Fruit fly (Drosophila melanogaster) whole organism, embryonic: ENCODE measurements around the gene CG14931.

ENCODE experiments used
- B-H2 ChIP-seq: fragments of 200-800 bp; sonication (Bioruptor generic); optimal IDR thresholded peaks from 2 replicates; lab custom pipeline; 2018; ENCODE audit warnings: missing biosample characterization, mild to moderate bottlenecking, missing genetic modification characterization
- CG12155 ChIP-seq: fragments of 200-800 bp; sonication (Bioruptor generic); optimal IDR thresholded peaks from 3 replicates; lab custom pipeline; 2016; ENCODE audit warnings: missing biosample characterization, missing genetic modification characterization
- CG12299 ChIP-seq: fragments of 200-800 bp; sonication (Bioruptor generic); optimal IDR thresholded peaks from 2 replicates; lab custom pipeline; 2018; ENCODE audit warnings: missing biosample characterization, mild to moderate bottlenecking, missing genetic modification characterization
- CG1233 ChIP-seq: fragments of 200-800 bp; sonication (Bioruptor generic); optimal IDR thresholded peaks from 4 replicates; lab custom pipeline; 2018; ENCODE audit warnings: missing biosample characterization, mild to moderate bottlenecking, missing genetic modification characterization
- CG12659 ChIP-seq: fragments of 200-800 bp; sonication (Bioruptor generic); optimal IDR thresholded peaks from 3 replicates; lab custom pipeline; 2017; ENCODE audit warnings: mild to moderate bottlenecking, missing biosample characterization, missing genetic modification reagents, missing genetic modification characterization
- CG13287 ChIP-seq: fragments of 200-800 bp; sonication (Bioruptor generic); IDR thresholded peaks from 2 replicates; pipeline ENCODE4 v1.3.6; 2022; ENCODE audit warnings: missing biosample characterization, missing genetic modification characterization; ENCODE audit not compliant: partially characterized antibody
- CG13775 ChIP-seq: fragments of 200-800 bp; sonication (Bioruptor generic); optimal IDR thresholded peaks from 3 replicates; lab custom pipeline; 2017; ENCODE audit warnings: missing biosample characterization, mild to moderate bottlenecking, missing genetic modification characterization
- CG1529 ChIP-seq: fragments of 200-800 bp; sonication (Bioruptor generic); optimal IDR thresholded peaks from 3 replicates; lab custom pipeline; 2018; ENCODE audit warnings: missing biosample characterization, missing genetic modification characterization
- CG17385 ChIP-seq: fragments of 200-800 bp; sonication (Bioruptor generic); optimal IDR thresholded peaks from 3 replicates; lab custom pipeline; 2018; ENCODE audit warnings: missing biosample characterization, mild to moderate bottlenecking, missing genetic modification characterization
- CG18599 ChIP-seq: fragments of 200-800 bp; sonication (Bioruptor generic); optimal IDR thresholded peaks from 3 replicates; lab custom pipeline; 2017; ENCODE audit warnings: missing biosample characterization, missing genetic modification characterization, mild to moderate bottlenecking, moderate library complexity, missing genetic modification reagents
- CG32532 ChIP-seq: fragments of 200-800 bp; sonication (Bioruptor generic); IDR thresholded peaks from 2 replicates; pipeline ENCODE4 v1.3.6; 2022; ENCODE audit warnings: missing biosample characterization, missing genetic modification characterization
- CG34224 ChIP-seq: fragments of 200-800 bp; sonication (Bioruptor generic); IDR thresholded peaks from 3 replicates; pipeline ENCODE4 v1.3.6; 2022; ENCODE audit warnings: missing biosample characterization, missing genetic modification characterization; ENCODE audit not compliant: partially characterized antibody
- CG34376 ChIP-seq: fragments of 200-800 bp; sonication (Bioruptor generic); optimal IDR thresholded peaks from 2 replicates; lab custom pipeline; 2018; ENCODE audit warnings: missing biosample characterization, mild to moderate bottlenecking, missing genetic modification characterization
- CG6175 ChIP-seq: fragments of 200-800 bp; sonication (Bioruptor generic); IDR thresholded peaks from 3 replicates; pipeline ENCODE4 v1.3.6; 2022; ENCODE audit warnings: missing biosample characterization, missing genetic modification characterization
- CG6813 ChIP-seq: fragments of 200-800 bp; sonication (Bioruptor generic); optimal IDR thresholded peaks from 2 replicates; lab custom pipeline; 2017; ENCODE audit warnings: missing biosample characterization, missing genetic modification characterization, mild to moderate bottlenecking, moderate library complexity, missing genetic modification reagents
- Eip74EF ChIP-seq, 2 experiments: fragments of 200-800 bp in 1 of 2; fragments of >200 bp in 1 of 2; sonication (Bioruptor generic) in 1 of 2; optimal IDR thresholded peaks; 2 replicates each; lab custom pipeline; 2017 to 2019; ENCODE audit warnings: missing biosample characterization in 2 of 2, missing genetic modification characterization in 2 of 2, mild to moderate bottlenecking in 1 of 2, moderate library complexity in 1 of 2
- Fer1 ChIP-seq: fragments of 200-800 bp; sonication (Bioruptor generic); optimal IDR thresholded peaks from 2 replicates; lab custom pipeline; 2017; ENCODE audit warnings: missing biosample characterization, mild to moderate bottlenecking, missing genetic modification characterization
- Hmx ChIP-seq: fragments of 200-800 bp; sonication (Bioruptor generic); optimal IDR thresholded peaks from 2 replicates; lab custom pipeline; 2016; ENCODE audit warnings: missing biosample characterization, missing genetic modification characterization
- Lpt ChIP-seq: fragments of >200 bp; optimal IDR thresholded peaks from 2 replicates; lab custom pipeline; 2018; ENCODE audit warnings: missing biosample characterization, missing genetic modification characterization
- Scr ChIP-seq: fragments of 200-800 bp; sonication (Bioruptor generic); IDR thresholded peaks from 2 replicates; pipeline ENCODE4 v1.3.6; 2022; ENCODE audit warnings: missing biosample characterization, missing genetic modification characterization; ENCODE audit not compliant: partially characterized antibody
- Sin3A ChIP-seq: fragments of >200 bp; optimal IDR thresholded peaks from 2 replicates; lab custom pipeline; 2018
- Sry-δ ChIP-seq: fragments of 200-800 bp; sonication (Bioruptor generic); optimal IDR thresholded peaks from 2 replicates; lab custom pipeline; 2016; ENCODE audit warnings: missing biosample characterization, missing genetic modification characterization
- Trl ChIP-seq, 3 experiments: fragments of >200 bp in 2 of 3; fragments of 200-800 bp in 1 of 3; sonication (Bioruptor generic) in 1 of 3; optimal IDR thresholded peaks; 2 replicates in 1 of 3; 3 replicates in 2 of 3; lab custom pipeline; 2016 to 2017; ENCODE audit warnings: missing biosample characterization in 1 of 3, missing genetic modification characterization in 1 of 3
- YL-1 ChIP-seq: fragments of 200-800 bp; sonication (Bioruptor generic); optimal IDR thresholded peaks from 3 replicates; lab custom pipeline; 2017; ENCODE audit warnings: missing biosample characterization, mild to moderate bottlenecking, missing genetic modification characterization
- bab2 ChIP-seq: fragments of 200-800 bp; sonication (Bioruptor generic); optimal IDR thresholded peaks from 2 replicates; lab custom pipeline; 2016; ENCODE audit warnings: missing biosample characterization, missing genetic modification characterization
- da ChIP-seq: fragments of 200-800 bp; sonication (Bioruptor generic); optimal IDR thresholded peaks from 2 replicates; lab custom pipeline; 2016; ENCODE audit warnings: missing biosample characterization, missing genetic modification characterization
- dmrt99B ChIP-seq: fragments of 200-800 bp; sonication (Bioruptor generic); optimal IDR thresholded peaks from 2 replicates; lab custom pipeline; 2018; ENCODE audit warnings: missing biosample characterization, mild to moderate bottlenecking, missing genetic modification characterization, moderate library complexity
- dpn ChIP-seq, 2 experiments: fragments of 200-800 bp; sonication (Bioruptor generic); optimal IDR thresholded peaks; 3 replicates each; lab custom pipeline; 2016; ENCODE audit warnings: missing biosample characterization in 2 of 2, missing genetic modification characterization in 2 of 2
- gem ChIP-seq: fragments of 200-800 bp; sonication (Bioruptor generic); optimal IDR thresholded peaks from 2 replicates; lab custom pipeline; 2019; ENCODE audit warnings: missing biosample characterization, mild to moderate bottlenecking, missing genetic modification characterization, moderate library complexity
- ham ChIP-seq: fragments of 200-800 bp; sonication (Bioruptor generic); IDR thresholded peaks from 2 replicates; pipeline ENCODE4 v1.3.6; 2022; ENCODE audit warnings: missing biosample characterization, missing genetic modification characterization
- insv ChIP-seq, 2 experiments: fragments of 200-800 bp; sonication (Bioruptor generic); optimal IDR thresholded peaks; 3 replicates each; lab custom pipeline; 2016 to 2018; ENCODE audit warnings: missing biosample characterization in 2 of 2, missing genetic modification characterization in 2 of 2
- lbe ChIP-seq: fragments of 200-800 bp; sonication (Bioruptor generic); optimal IDR thresholded peaks from 2 replicates; lab custom pipeline; 2016; ENCODE audit warnings: missing biosample characterization, mild to moderate bottlenecking, missing genetic modification characterization
- nerfin-1 ChIP-seq: fragments of 200-800 bp; sonication (Bioruptor generic); optimal IDR thresholded peaks from 3 replicates; lab custom pipeline; 2019; ENCODE audit warnings: missing biosample characterization, mild to moderate bottlenecking, missing genetic modification characterization, moderate library complexity
- odd ChIP-seq: fragments of 200-800 bp; sonication (Bioruptor generic); optimal IDR thresholded peaks from 2 replicates; lab custom pipeline; 2017; ENCODE audit warnings: missing biosample characterization, mild to moderate bottlenecking, missing genetic modification characterization
- onecut ChIP-seq: fragments of 200-800 bp; sonication (Bioruptor generic); IDR thresholded peaks from 2 replicates; pipeline ENCODE4 v1.3.6; 2022; ENCODE audit warnings: missing biosample characterization, missing genetic modification characterization
- pb ChIP-seq: fragments of 200-800 bp; sonication (Bioruptor generic); optimal IDR thresholded peaks from 3 replicates; lab custom pipeline; 2016; ENCODE audit warnings: missing biosample characterization, missing genetic modification characterization
- pnt ChIP-seq: fragments of 200-800 bp; sonication (Bioruptor generic); optimal IDR thresholded peaks from 3 replicates; lab custom pipeline; 2016; ENCODE audit warnings: missing biosample characterization, missing genetic modification characterization
- schlank ChIP-seq: fragments of 200-800 bp; sonication (Bioruptor generic); optimal IDR thresholded peaks from 2 replicates; lab custom pipeline; 2018; ENCODE audit warnings: missing biosample characterization, mild to moderate bottlenecking, missing genetic modification characterization
- sob ChIP-seq: fragments of 200-800 bp; sonication (Bioruptor generic); IDR thresholded peaks from 2 replicates; pipeline ENCODE4 v1.3.6; 2022; ENCODE audit warnings: missing biosample characterization, missing genetic modification characterization
- tio ChIP-seq: fragments of 200-800 bp; sonication (Bioruptor generic); optimal IDR thresholded peaks from 2 replicates; lab custom pipeline; 2017; ENCODE audit warnings: missing biosample characterization, missing genetic modification characterization, inconsistent platforms
- trh ChIP-seq: fragments of 200-800 bp; sonication (Bioruptor generic); optimal IDR thresholded peaks from 2 replicates; lab custom pipeline; 2016; ENCODE audit warnings: missing biosample characterization, missing genetic modification characterization
- vvl ChIP-seq: fragments of 200-800 bp; sonication (Bioruptor generic); IDR thresholded peaks from 2 replicates; pipeline ENCODE4 v1.3.6; 2022; ENCODE audit warnings: missing biosample characterization, missing genetic modification characterization
- wdn ChIP-seq: fragments of 200-800 bp; sonication (Bioruptor generic); IDR thresholded peaks from 2 replicates; pipeline ENCODE4 v1.3.6; 2022; ENCODE audit warnings: missing biosample characterization, missing genetic modification characterization
- z ChIP-seq: fragments of 200-800 bp; sonication (Bioruptor generic); IDR thresholded peaks from 3 replicates; pipeline ENCODE4 v1.3.6; 2022; ENCODE audit warnings: missing biosample characterization, missing genetic modification characterization
- zfh1 ChIP-seq: fragments of 200-800 bp; sonication (Bioruptor generic); IDR thresholded peaks from 3 replicates; pipeline ENCODE4 v1.3.6; 2022; ENCODE audit warnings: missing biosample characterization, missing genetic modification characterization

Gene CG14931

dm6 chr2L:11806701-11807674, 18.9 kb downstream of the CG14931 start (continued):
- TF ChIP-seq CG18599 (GFP tag; lab: Kevin White, UChicago) (peak; percentile 21), Scr (GFP tag; lab: Robert Waterston, UW) (peak; percentile 17), CG17385 (GFP tag; lab: Kevin White, UChicago) (peak; percentile 35), Fer1 (GFP tag; lab: Kevin White, UChicago) (peak; percentile 46), da (no peak), CG6813 (peak; percentile 16), B-H2 (GFP tag; lab: Kevin White, UChicago) (peak; percentile 25), dpn (GFP tag; optimal IDR thresholded peaks at IDR 0.05; lab: Kevin White, UChicago) (peak in 1 of 2 experiments; percentile 7), nerfin-1 (tag; lab: Kevin White, UChicago) (peak; percentile 39), Sry-δ (no peak), CG13287 (GFP tag; lab: Robert Waterston, UW) (peak; percentile 23; the same call in 1 of the 2 replicates), tio (GFP tag; lab: Kevin White, UChicago) (no peak), CG34224 (peak; percentile 45; the same call in 2 of the 3 replicates), sob (GFP tag; lab: Robert Waterston, UW) (peak; percentile 30; the same call in 1 of the 2 replicates), Sin3A (no peak), Trl (optimal IDR thresholded peaks at IDR 0.05; lab: Kevin White, UChicago) (peak; percentile 88 to 99), Trl (GFP tag; optimal IDR thresholded peaks at IDR 0.05; lab: Kevin White, UChicago) (peak; percentile 65), pnt (GFP tag; lab: Kevin White, UChicago) (no peak), wdn (GFP tag; lab: Robert Waterston, UW) (0 out of 2 replicates have a peak, but pooled peaks have one; percentile 8), CG6175 (GFP tag; lab: Robert Waterston, UW) (0 out of 3 replicates have a peak, but pooled peaks have one; percentile 34), insv (GFP tag; optimal IDR thresholded peaks at IDR 0.05; lab: Kevin White, UChicago) (peak in 1 of 2 experiments; percentile 82), Eip74EF (GFP tag; optimal IDR thresholded peaks at IDR 0.05; lab: Kevin White, UChicago) (peak in 1 of 2 experiments; percentile 16), YL-1 (GFP tag; lab: Kevin White, UChicago) (peak; percentile 1), CG12299 (peak; percentile 30), CG34376 (GFP tag; lab: Kevin White, UChicago) (peak; percentile 23), odd (GFP tag; lab: Kevin White, UChicago) (peak; percentile 22), CG1529 (GFP tag; lab: Kevin White, UChicago) (no peak), ham (GFP tag; lab: Robert Waterston, UW) (no peak), CG32532 (peak; percentile 17; the same call in 1 of the 2 replicates), dmrt99B (tag; lab: Kevin White, UChicago) (no peak), schlank (tag; lab: Kevin White, UChicago) (no peak), gem (tag; lab: Kevin White, UChicago) (peak; percentile 10), Hmx (GFP tag; lab: Kevin White, UChicago) (no peak), CG1233 (no peak), zfh1 (no peak), CG13775 (GFP tag; lab: Kevin White, UChicago) (no peak), bab2 (GFP tag; lab: Kevin White, UChicago) (peak; percentile 6), Lpt (GFP tag; lab: Kevin White, UChicago) (no peak), vvl (GFP tag; lab: Robert Waterston, UW) (peak; percentile 43), onecut (peak; percentile 67; the same call in 1 of the 2 replicates), trh (GFP tag; lab: Kevin White, UChicago) (no peak), CG12659 (GFP tag; lab: Kevin White, UChicago) (peak; percentile 6), z (GFP tag; lab: Robert Waterston, UW) (peak; percentile 60; the same call in 2 of the 3 replicates), pb (GFP tag; lab: Kevin White, UChicago) (no peak), lbe (GFP tag; lab: Kevin White, UChicago) (peak; percentile 56), CG12155 (GFP tag; lab: Kevin White, UChicago) (peak; percentile 15)
